Worm (Caenorhabditis elegans): ENCODE results near the gene T16G12.1.

T16G12.1 gene

ce11 chrIII:10064140-10064539 is 14.5 kb upstream of the T16G12.1 start, which contains the start of gene ekl-6 (continued):
- TF ChIP-seq ekl-4 (GFP tag; IDR thresholded peaks at IDR 0.05) (no peak), lsy-27 (tag; optimal IDR thresholded peaks at IDR 0.05; ENCODE audit: borderline replicate concordance, insufficient read depth) (no peak), lin-26 (GFP tag; IDR thresholded peaks at IDR 0.05) (no peak), attf-3 (GFP tag; conservative IDR thresholded peaks at IDR 0.05) (no peak), madf-6 (GFP tag; IDR thresholded peaks at IDR 0.05) (peak; percentile 53; the same call in 1 of the 2 replicates), mel-28 (tag; optimal IDR thresholded peaks at IDR 0.05; ENCODE audit: borderline replicate concordance) (no peak), chd-7 (tag; optimal IDR thresholded peaks at IDR 0.05) (no peak), ztf-6 (GFP tag; IDR thresholded peaks at IDR 0.05) (0 out of 2 replicates have a peak, but pooled peaks have one; percentile 6), F52B5.7 (tag; optimal IDR thresholded peaks at IDR 0.05) (no peak), nhr-27 (tag; optimal IDR thresholded peaks at IDR 0.05) (no peak), B0035.1 (tag; optimal IDR thresholded peaks at IDR 0.05) (no peak), madf-8 (GFP tag; conservative IDR thresholded peaks at IDR 0.05) (no peak), lag-1 (GFP tag; IDR thresholded peaks at IDR 0.05) (no peak), pha-4 (tag; optimal IDR thresholded peaks at IDR 0.05) (no peak), let-526 (GFP tag; IDR thresholded peaks at IDR 0.05) (no peak), snpc-4 (GFP tag; optimal IDR thresholded peaks at IDR 0.05) (no peak), snpc-4 (tag; optimal IDR thresholded peaks at IDR 0.05) (no peak), T07F8.4 (tag; optimal IDR thresholded peaks at IDR 0.05) (no peak), ceh-58 (GFP tag; IDR thresholded peaks at IDR 0.05) (no peak), Y67H2A.10 (GFP tag; conservative IDR thresholded peaks at IDR 0.05) (no peak), xnd-1 (tag; optimal IDR thresholded peaks at IDR 0.05) (no peak), sea-2 (GFP tag; IDR thresholded peaks at IDR 0.05) (no peak), hmg-1.2 (GFP tag; IDR thresholded peaks at IDR 0.05) (no peak), somi-1 (GFP tag; optimal IDR thresholded peaks at IDR 0.05) (no peak), hlh-12 (tag; optimal IDR thresholded peaks at IDR 0.05) (no peak), fkh-3 (tag; optimal IDR thresholded peaks at IDR 0.05) (no peak), B0261.1 (tag; optimal IDR thresholded peaks at IDR 0.05) (no peak), F57C9.4 (tag; optimal IDR thresholded peaks at IDR 0.05) (no peak), zfh-2 (GFP tag; conservative IDR thresholded peaks at IDR 0.05) (no peak), cebp-2 (GFP tag; IDR thresholded peaks at IDR 0.05) (no peak), bed-2 (GFP tag; IDR thresholded peaks at IDR 0.05) (0 out of 2 replicates have a peak, but pooled peaks have one; percentile 29), nhr-90 (tag; optimal IDR thresholded peaks at IDR 0.05) (no peak), gei-17 (GFP tag; optimal IDR thresholded peaks at IDR 0.05) (no peak), ztf-18 (tag; optimal IDR thresholded peaks at IDR 0.05) (peak; percentile 6), athp-1 (tag; optimal IDR thresholded peaks at IDR 0.05) (no peak), rcor-1 (GFP tag; IDR thresholded peaks at IDR 0.05) (no peak), F33H1.4 (GFP tag; IDR thresholded peaks at IDR 0.05) (no peak), lin-54 (GFP tag; optimal IDR thresholded peaks at IDR 0.05) (no peak), ceh-100 (GFP tag; IDR thresholded peaks at IDR 0.05) (no peak), madf-3 (GFP tag; IDR thresholded peaks at IDR 0.05) (no peak), ztf-28 (GFP tag; IDR thresholded peaks at IDR 0.05) (no peak), F22D6.2 (tag; optimal IDR thresholded peaks at IDR 0.05) (no peak), F49E8.2 (tag; optimal IDR thresholded peaks at IDR 0.05; ENCODE audit: insufficient read depth) (no peak), ztf-22 (GFP tag; optimal IDR thresholded peaks at IDR 0.05) (no peak), F37B4.10 (GFP tag; IDR thresholded peaks at IDR 0.05) (no peak), snpc-1.1 (tag; optimal IDR thresholded peaks at IDR 0.05; ENCODE audit: insufficient read depth) (no peak), F57A8.1 (GFP tag; optimal IDR thresholded peaks at IDR 0.05) (no peak), pbrm-1 (GFP tag; IDR thresholded peaks at IDR 0.05) (no peak), F23B12.7 (tag; optimal IDR thresholded peaks at IDR 0.05; ENCODE audit: insufficient read depth) (no peak)

Measured in whole organism, young adult.